Worm (Caenorhabditis elegans): ENCODE results near the gene T24H10.4.

Gene T24H10.4

DNA sequence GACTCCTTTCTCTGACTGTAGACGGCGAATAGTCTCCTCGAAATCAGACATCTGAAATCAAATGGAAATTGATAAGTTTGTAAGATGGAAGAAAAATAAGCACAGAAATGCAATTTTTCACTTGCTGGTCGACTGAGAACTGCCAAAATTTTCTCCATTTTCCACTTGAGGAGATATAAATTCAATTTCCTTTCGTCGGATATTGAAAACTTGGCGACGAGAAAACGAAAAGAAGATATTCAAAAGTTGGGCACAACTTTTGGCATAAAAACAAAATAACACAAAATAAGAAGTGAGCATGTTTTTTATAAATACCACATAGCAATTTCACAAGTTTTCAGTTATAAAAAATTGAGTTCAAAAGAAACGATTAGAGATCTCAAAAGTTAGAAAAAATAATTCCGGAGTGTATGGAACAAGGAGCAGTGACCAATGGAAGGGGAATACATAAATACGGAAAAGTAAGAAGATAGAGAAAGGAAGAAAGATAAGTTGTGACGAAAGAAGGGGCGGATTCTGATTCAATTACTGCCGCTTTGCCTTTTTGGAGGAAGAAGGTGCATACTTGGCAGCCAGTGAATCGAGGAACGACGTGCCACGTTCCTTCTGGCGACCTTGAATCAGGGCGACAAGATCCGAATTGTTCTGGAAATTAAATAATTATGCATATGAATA lies 2.1 kb upstream of the T24H10.4 start, which contains the start of gene dyrb-1:
Gene dyrb-1 (minus strand): TSS at position 51 of the 675 bp plus-strand sequence.
- TF ChIP-seq spr-3 (GFP tag; optimal IDR thresholded peaks at IDR 0.05) (no peak), hmg-1.1 (GFP tag; IDR thresholded peaks at IDR 0.05) (no peak), F26F4.8 (GFP tag; conservative IDR thresholded peaks at IDR 0.05) (no peak), daf-8 (GFP tag; IDR thresholded peaks at IDR 0.05) (no peak), ceh-82 (tag; optimal IDR thresholded peaks at IDR 0.05) (no peak), egl-43 (GFP tag; IDR thresholded peaks at IDR 0.05) (no peak), unc-130 (GFP tag; optimal IDR thresholded peaks at IDR 0.05) (no peak), lin-15B (tag; optimal IDR thresholded peaks at IDR 0.05) (no peak), nhr-76 (tag; optimal IDR thresholded peaks at IDR 0.05) (no peak), skn-1 (tag; optimal IDR thresholded peaks at IDR 0.05) (no peak), mdl-1 (tag; optimal IDR thresholded peaks at IDR 0.05) (no peak), tag-97 (GFP tag; IDR thresholded peaks at IDR 0.05) (no peak), Y5F2A.4 (GFP tag; optimal IDR thresholded peaks at IDR 0.05) (no peak)

DNA sequence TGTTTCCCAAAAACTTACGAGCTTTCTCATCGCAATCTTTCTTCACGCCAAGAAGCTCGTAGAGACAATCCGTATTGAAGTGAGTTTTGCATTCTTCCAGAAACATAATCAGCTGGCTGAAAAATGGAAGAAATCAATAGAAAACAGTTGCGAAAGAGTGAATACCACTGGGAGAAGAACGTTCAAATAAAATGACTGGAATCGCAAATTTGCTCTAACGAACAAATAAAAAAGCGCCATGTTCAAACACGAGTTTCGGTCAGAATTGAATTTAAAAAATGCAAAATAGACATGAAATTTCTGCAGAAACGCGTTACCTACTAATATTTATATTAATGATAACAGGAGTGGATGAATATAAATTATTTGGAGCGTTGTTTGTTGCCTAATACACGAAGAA lies 891 bp upstream of the T24H10.4 start, which contains the start of gene dnj-23:
Gene dnj-23 (minus strand): TSS at position 158 of the 400 bp plus-strand sequence.
- TF ChIP-seq lin-39 (tag; optimal IDR thresholded peaks at IDR 0.05) (no peak), nhr-28 (tag; optimal IDR thresholded peaks at IDR 0.05) (no peak), nhr-102 (tag; optimal IDR thresholded peaks at IDR 0.05) (no peak), aha-1 (tag) (peak; percentile 85), dpl-1 (GFP tag; optimal IDR thresholded peaks at IDR 0.05) (peak; percentile 74), dmd-9 (GFP tag; IDR thresholded peaks at IDR 0.05) (no peak), pha-4 (GFP tag; IDR thresholded peaks at IDR 0.05) (no peak), pha-4 (tag; optimal IDR thresholded peaks at IDR 0.05) (no peak), ceh-20 (GFP tag; IDR thresholded peaks at IDR 0.05) (no peak), zip-11 (GFP tag; IDR thresholded peaks at IDR 0.05) (no peak), hlh-30 (tag; optimal IDR thresholded peaks at IDR 0.05; ENCODE audit: insufficient read depth) (peak; percentile 49), daf-19 (GFP tag; conservative IDR thresholded peaks at IDR 0.05) (no peak), lin-15B (tag; optimal IDR thresholded peaks at IDR 0.05) (no peak), gei-8 (GFP tag; optimal IDR thresholded peaks at IDR 0.05) (no peak), lin-38 (GFP tag; IDR thresholded peaks at IDR 0.05) (peak; percentile 58), F10B5.3 (tag; optimal IDR thresholded peaks at IDR 0.05) (no peak), ztf-7 (tag; optimal IDR thresholded peaks at IDR 0.05) (no peak), F44E2.7 (GFP tag; IDR thresholded peaks at IDR 0.05) (no peak), mes-2 (tag; optimal IDR thresholded peaks at IDR 0.05; ENCODE audit: poor library complexity, severe bottlenecking) (peak; percentile 7), nhr-25 (tag; optimal IDR thresholded peaks at IDR 0.05; ENCODE audit: borderline replicate concordance, insufficient read depth) (no peak), lim-7 (GFP tag; IDR thresholded peaks at IDR 0.05) (no peak), ZK546.5 (tag; optimal IDR thresholded peaks at IDR 0.05) (no peak), lsy-2 (tag; optimal IDR thresholded peaks at IDR 0.05) (peak in 1 of 2 experiments; percentile 36), dmd-6 (GFP tag; IDR thresholded peaks at IDR 0.05) (no peak), nhr-237 (tag; optimal IDR thresholded peaks at IDR 0.05) (no peak), nhr-10 (tag; optimal IDR thresholded peaks at IDR 0.05) (no peak), mdl-1 (tag; optimal IDR thresholded peaks at IDR 0.05) (no peak), madf-5 (GFP tag; IDR thresholded peaks at IDR 0.05) (no peak), daf-8 (GFP tag; IDR thresholded peaks at IDR 0.05) (no peak), lin-29 (GFP tag; IDR thresholded peaks at IDR 0.05) (no peak), dmd-8 (GFP tag; IDR thresholded peaks at IDR 0.05) (no peak), vab-7 (GFP tag; IDR thresholded peaks at IDR 0.05) (no peak), fos-1 (tag; optimal IDR thresholded peaks at IDR 0.05) (no peak), php-3 (GFP tag; IDR thresholded peaks at IDR 0.05) (no peak), snpc-4 (tag; optimal IDR thresholded peaks at IDR 0.05) (no peak), R02D3.7 (tag; optimal IDR thresholded peaks at IDR 0.05) (no peak), ceh-44 (GFP tag; IDR thresholded peaks at IDR 0.05) (no peak), lin-1 (GFP tag; IDR thresholded peaks at IDR 0.05) (no peak), sdz-12 (GFP tag; optimal IDR thresholded peaks at IDR 0.05) (no peak), zfp-3 (GFP tag; conservative IDR thresholded peaks at IDR 0.05) (no peak)

Measured in whole organism, L4 larva.